Worm (Caenorhabditis elegans) whole organism, mixed stage, embryonic: ENCODE results near the gene ints-11.

Experiments
- M03D4.4 ChIP-seq: sonication (generic microtip); optimal IDR thresholded peaks from 2 replicates; lab custom pipeline; 2017; ENCODE audit warnings: mild to moderate bottlenecking, missing genetic modification characterization, missing compliant biosample characterization
- blmp-1 ChIP-seq: fragments of 150-350 bp; optimal IDR thresholded peaks from 2 replicates; lab custom pipeline; 2014; ENCODE audit warnings: missing biosample characterization, missing genetic modification characterization
- ceh-39 ChIP-seq: fragments of 150-350 bp; optimal IDR thresholded peaks from 2 replicates; lab custom pipeline; 2014; ENCODE audit warnings: missing biosample characterization, missing genetic modification characterization
- ceh-43 ChIP-seq: fragments of 200-800 bp; sonication (Bioruptor generic); optimal IDR thresholded peaks from 2 replicates; lab custom pipeline; 2018; ENCODE audit warnings: mild to moderate bottlenecking, missing genetic modification characterization, moderate library complexity, missing compliant biosample characterization
- ceh-83 ChIP-seq: fragments of 200-800 bp; sonication (Bioruptor generic); optimal IDR thresholded peaks from 2 replicates; lab custom pipeline; 2018; ENCODE audit warnings: mild to moderate bottlenecking, missing genetic modification characterization, missing compliant biosample characterization
- ces-1 ChIP-seq: fragments of 150-350 bp; optimal IDR thresholded peaks from 2 replicates; lab custom pipeline; 2014; ENCODE audit warnings: missing biosample characterization, missing genetic modification reagents, missing genetic modification characterization
- cnd-1 ChIP-seq: fragments of 200-800 bp; sonication (Bioruptor generic); optimal IDR thresholded peaks from 2 replicates; lab custom pipeline; 2018; ENCODE audit warnings: mild to moderate bottlenecking, missing genetic modification characterization, missing compliant biosample characterization
- drap-1 ChIP-seq: fragments of 200-800 bp; sonication (Bioruptor generic); optimal IDR thresholded peaks from 3 replicates; lab custom pipeline; 2018; ENCODE audit warnings: mild to moderate bottlenecking, missing genetic modification characterization, missing compliant biosample characterization
- elt-1 ChIP-seq: sonication (generic microtip); optimal IDR thresholded peaks from 2 replicates; lab custom pipeline; 2017; ENCODE audit warnings: missing genetic modification characterization, mild to moderate bottlenecking, missing compliant biosample characterization, antibody characterized with exemption, moderate library complexity, borderline replicate concordance; ENCODE audit not compliant: insufficient read depth
- elt-3 ChIP-seq: fragments of 150-350 bp; optimal IDR thresholded peaks from 2 replicates; lab custom pipeline; 2014; ENCODE audit warnings: missing biosample characterization, missing genetic modification characterization
- flh-1 ChIP-seq: fragments of 200-800 bp; sonication (Bioruptor generic); optimal IDR thresholded peaks from 2 replicates; lab custom pipeline; 2018; ENCODE audit warnings: mild to moderate bottlenecking, missing genetic modification characterization, moderate library complexity, missing compliant biosample characterization
- ham-2 ChIP-seq: fragments of 200-800 bp; sonication (Bioruptor generic); optimal IDR thresholded peaks from 2 replicates; lab custom pipeline; 2018; ENCODE audit warnings: mild to moderate bottlenecking, missing genetic modification characterization, missing compliant biosample characterization
- hlh-1 ChIP-seq: fragments of 150-350 bp; optimal IDR thresholded peaks from 2 replicates; lab custom pipeline; 2014; ENCODE audit warnings: missing biosample characterization, missing genetic modification reagents, missing genetic modification characterization
- lin-13 ChIP-seq: fragments of 150-350 bp; optimal IDR thresholded peaks from 2 replicates; lab custom pipeline; 2014; ENCODE audit warnings: missing biosample characterization, missing genetic modification characterization
- lin-32 ChIP-seq: fragments of 200-800 bp; sonication (Bioruptor generic); optimal IDR thresholded peaks from 2 replicates; lab custom pipeline; 2018; ENCODE audit warnings: mild to moderate bottlenecking, missing genetic modification characterization, missing compliant biosample characterization
- lsy-2 ChIP-seq: fragments of 150-350 bp; optimal IDR thresholded peaks from 2 replicates; lab custom pipeline; 2014; ENCODE audit warnings: missing biosample characterization, missing genetic modification characterization
- mab-5 ChIP-seq: fragments of 150-350 bp; optimal IDR thresholded peaks from 2 replicates; lab custom pipeline; 2014; ENCODE audit warnings: missing biosample characterization, missing genetic modification characterization
- mep-1 ChIP-seq: fragments of 150-350 bp; optimal IDR thresholded peaks from 2 replicates; lab custom pipeline; 2017; ENCODE audit warnings: missing biosample characterization, missing genetic modification reagents, missing genetic modification characterization, inconsistent platforms
- mls-2 ChIP-seq: sonication (generic microtip); optimal IDR thresholded peaks from 2 replicates; lab custom pipeline; 2016; ENCODE audit warnings: mild to moderate bottlenecking, missing genetic modification characterization, moderate library complexity, missing compliant biosample characterization
- nhr-12 ChIP-seq: fragments of 150-350 bp; optimal IDR thresholded peaks from 2 replicates; lab custom pipeline; 2014; ENCODE audit warnings: missing biosample characterization, missing genetic modification characterization
- nhr-2 ChIP-seq: fragments of 150-350 bp; optimal IDR thresholded peaks from 2 replicates; lab custom pipeline; 2014; ENCODE audit warnings: missing biosample characterization, missing genetic modification characterization
- nhr-237 ChIP-seq: fragments of 150-350 bp; optimal IDR thresholded peaks from 2 replicates; lab custom pipeline; 2014; ENCODE audit warnings: missing biosample characterization, missing genetic modification characterization
- nhr-28 ChIP-seq: fragments of 150-350 bp; optimal IDR thresholded peaks from 2 replicates; lab custom pipeline; 2014; ENCODE audit warnings: missing biosample characterization, missing genetic modification characterization
- nhr-76 ChIP-seq: sonication (generic microtip); optimal IDR thresholded peaks from 2 replicates; lab custom pipeline; 2017; ENCODE audit warnings: missing biosample characterization, missing genetic modification characterization
- pha-4 ChIP-seq: fragments of 150-350 bp; optimal IDR thresholded peaks from 2 replicates; lab custom pipeline; 2018; ENCODE audit warnings: missing biosample characterization, missing genetic modification reagents, missing genetic modification characterization
- snpc-4 ChIP-seq: fragments of 150-350 bp; optimal IDR thresholded peaks from 2 replicates; lab custom pipeline; 2014; ENCODE audit warnings: missing biosample characterization, missing genetic modification characterization
- sptf-1 ChIP-seq: sonication (generic microtip); optimal IDR thresholded peaks from 2 replicates; lab custom pipeline; 2017; ENCODE audit warnings: mild to moderate bottlenecking, missing genetic modification characterization, moderate library complexity, missing compliant biosample characterization
- tbx-8 ChIP-seq: fragments of 200-800 bp; sonication (Bioruptor generic); optimal IDR thresholded peaks from 2 replicates; lab custom pipeline; 2018; ENCODE audit warnings: mild to moderate bottlenecking, missing genetic modification characterization, moderate library complexity, missing compliant biosample characterization
- unc-120 ChIP-seq: sonication (generic microtip); optimal IDR thresholded peaks from 2 replicates; lab custom pipeline; 2017; ENCODE audit warnings: missing genetic modification characterization, missing compliant biosample characterization; ENCODE audit not compliant: poor library complexity, severe bottlenecking
- unc-39 ChIP-seq: fragments of 150-350 bp; optimal IDR thresholded peaks from 2 replicates; lab custom pipeline; 2014; ENCODE audit warnings: missing biosample characterization, missing genetic modification characterization
- unc-62 ChIP-seq: fragments of 150-350 bp; optimal IDR thresholded peaks from 2 replicates; lab custom pipeline; 2014; ENCODE audit warnings: missing biosample characterization, missing genetic modification reagents, missing genetic modification characterization
- zip-8 ChIP-seq: fragments of 150-350 bp; optimal IDR thresholded peaks from 2 replicates; lab custom pipeline; 2014; ENCODE audit warnings: missing biosample characterization, missing genetic modification characterization
- ztf-11 ChIP-seq: fragments of 150-350 bp; optimal IDR thresholded peaks from 2 replicates; lab custom pipeline; 2014; ENCODE audit warnings: missing biosample characterization, missing genetic modification characterization

Gene ints-11

DNA sequence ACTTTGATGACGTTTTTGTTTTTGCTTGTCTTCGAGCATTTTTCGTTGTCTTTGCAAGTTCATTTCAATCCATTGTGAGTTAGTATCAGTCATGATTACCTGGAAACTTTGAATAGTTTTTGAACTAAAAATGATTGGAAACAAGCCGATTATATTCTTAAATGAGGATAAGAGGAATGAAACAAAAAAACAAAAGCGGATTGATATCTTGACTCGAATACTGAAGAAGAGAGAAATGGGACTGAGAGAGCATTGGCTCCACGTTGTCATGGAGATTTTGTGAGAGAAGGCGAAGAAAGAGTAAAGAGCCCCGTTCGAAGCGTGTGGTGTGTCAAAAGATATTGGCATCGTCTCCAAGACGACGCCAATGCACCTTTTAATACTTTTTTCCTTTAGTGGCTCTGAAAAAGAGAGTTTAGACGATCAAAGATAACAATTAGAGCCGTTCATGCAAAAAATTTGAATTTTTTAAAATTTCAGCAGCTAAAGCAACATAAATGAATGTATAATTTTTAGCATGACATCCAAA lies 13.6 kb upstream of the ints-11 start, which contains the start of the genes tub-1 and tmem-138:
Gene tub-1, minus strand, starts transcription at position 101 of the 529 bp plus-strand sequence.
Gene tmem-138, plus strand, starts transcription at position 479 of the 529 bp plus-strand sequence.
- TF ChIP-seq blmp-1 (tag; lab: Kevin White, UChicago) (no peak), zip-8 (tag; lab: Kevin White, UChicago) (no peak), nhr-12 (tag; lab: Kevin White, UChicago) (no peak), snpc-4 (tag; lab: Kevin White, UChicago) (no peak), flh-1 (no peak), hlh-1 (no peak), sptf-1 (tag; lab: Kevin White, UChicago) (no peak), nhr-2 (tag; lab: Kevin White, UChicago) (no peak), lin-13 (tag; lab: Kevin White, UChicago) (no peak), mls-2 (tag; lab: Kevin White, UChicago) (no peak), mep-1 (tag; lab: Kevin White, UChicago) (no peak), unc-39 (tag; lab: Kevin White, UChicago) (no peak)

DNA sequence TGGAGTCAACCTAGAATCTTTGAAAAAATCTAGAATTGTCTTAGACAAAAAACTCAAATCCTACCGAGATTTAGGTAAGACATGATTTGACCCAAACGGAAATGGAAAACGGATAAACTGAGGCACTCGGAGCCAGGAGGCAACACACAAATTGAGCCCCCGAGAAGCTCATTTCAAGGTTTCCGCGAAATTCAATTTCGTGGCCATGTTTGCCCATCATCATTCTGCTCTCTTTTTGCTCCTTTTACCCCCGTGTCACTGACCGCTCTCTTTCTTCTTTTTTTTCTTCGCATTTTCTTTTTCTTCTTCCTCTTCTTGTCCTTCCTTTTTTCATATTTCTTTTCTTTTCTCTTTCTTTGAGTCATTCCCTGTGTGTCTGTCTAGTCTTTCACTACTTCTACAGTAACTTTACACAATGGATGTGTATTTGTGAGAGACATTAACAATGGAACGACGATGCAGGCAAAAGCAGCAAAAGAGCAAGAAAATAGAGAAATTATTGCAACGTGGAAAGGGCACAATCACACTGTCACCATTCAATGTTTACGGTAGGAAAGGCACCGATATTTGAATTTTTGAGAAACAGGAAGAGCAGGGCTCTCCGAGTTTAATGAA lies 9.5 kb upstream of the ints-11 start:
- TF ChIP-seq unc-62 (GFP tag; lab: Kevin White, UChicago) (no peak), ces-1 (GFP tag; lab: Kevin White, UChicago) (peak; percentile 88)

DNA sequence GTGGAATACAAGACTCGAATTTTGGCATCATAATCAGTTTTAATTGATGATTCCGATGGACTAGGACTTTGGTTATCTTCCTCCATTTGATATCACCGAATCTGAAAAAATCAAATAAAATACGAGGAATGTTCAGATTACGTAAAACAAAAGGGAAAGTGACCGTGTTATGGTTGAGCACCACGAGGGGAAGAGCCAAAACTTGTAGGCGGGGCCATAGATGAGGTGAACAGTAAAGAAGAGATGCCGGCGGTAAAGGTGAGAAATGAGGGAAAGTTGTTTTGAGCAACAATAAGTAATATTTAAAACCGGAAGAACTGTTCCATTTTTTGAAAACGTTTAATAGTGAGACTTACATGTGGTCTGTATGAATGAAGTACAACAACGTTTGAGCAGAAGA lies 6.7 kb upstream of the ints-11 start, which contains the start of gene F10B5.3:
Gene F10B5.3, minus strand, starts transcription at position 101 of the 400 bp plus-strand sequence.
- TF ChIP-seq unc-120 (tag; lab: Kevin White, UChicago) (no peak), ham-2 (GFP tag; lab: Kevin White, UChicago) (no peak), tbx-8 (GFP tag; lab: Kevin White, UChicago) (no peak), nhr-12 (tag; lab: Kevin White, UChicago) (no peak), snpc-4 (tag; lab: Kevin White, UChicago) (no peak), mab-5 (tag; lab: Kevin White, UChicago) (no peak)

DNA sequence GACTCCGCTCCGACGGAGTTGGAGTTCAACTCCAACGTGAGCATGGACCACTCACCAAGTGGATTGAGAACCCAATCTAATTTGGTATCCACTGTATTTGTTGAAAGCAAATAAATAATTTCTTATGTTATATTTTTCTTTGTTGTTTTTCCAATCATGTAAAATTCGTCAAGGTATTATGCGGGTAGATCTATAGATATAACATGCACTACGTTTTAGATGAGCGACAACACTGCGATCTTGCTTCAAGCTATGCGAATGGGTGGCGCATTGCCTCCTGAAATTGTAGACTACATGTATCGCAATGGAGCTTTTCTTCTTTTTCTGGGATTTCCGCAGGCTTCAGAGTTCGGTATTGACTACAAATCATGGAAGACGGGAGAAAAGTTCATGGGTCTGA lies 1.3 kb upstream of the ints-11 start, which contains the start of gene F10B5.2:
Gene F10B5.2, plus strand, starts transcription at position 220 of the 400 bp plus-strand sequence.
- no peak for TF ChIP-seq nhr-237
- TF ChIP-seq sptf-1 (tag; lab: Kevin White, UChicago), result no peak
- TF ChIP-seq M03D4.4 (tag; lab: Kevin White, UChicago), result no peak
- TF ChIP-seq ham-2 (GFP tag; lab: Kevin White, UChicago), result no peak
- TF ChIP-seq hlh-1, result no peak
- no peak for TF ChIP-seq lin-32
- TF ChIP-seq ceh-83 (GFP tag; lab: Kevin White, UChicago), result no peak

DNA sequence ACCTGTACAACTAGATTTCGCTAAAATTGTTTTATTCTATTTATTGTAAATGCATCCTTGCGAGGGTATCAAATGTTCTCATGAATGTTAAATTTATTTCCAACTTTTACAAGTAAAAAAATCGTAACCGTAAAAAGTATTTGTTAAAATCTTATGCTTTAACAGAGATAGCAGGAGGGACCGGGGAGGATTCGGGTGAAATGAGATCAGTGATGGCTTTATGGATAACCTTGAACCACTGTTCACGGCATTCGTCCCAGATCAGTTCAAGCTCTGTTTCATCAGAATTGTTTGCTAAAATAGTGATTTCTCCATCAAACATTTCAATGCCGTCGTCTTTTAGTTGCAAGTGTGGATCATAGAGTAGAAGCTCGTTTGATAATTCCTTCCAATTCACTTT lies 2.1 kb downstream of the ints-11 start:
- TF ChIP-seq ceh-43 (GFP tag; lab: Kevin White, UChicago) (no peak), zip-8 (tag; lab: Kevin White, UChicago) (no peak), nhr-12 (tag; lab: Kevin White, UChicago) (no peak)
- TF ChIP-seq, all 35 proteins: peak for 0

DNA sequence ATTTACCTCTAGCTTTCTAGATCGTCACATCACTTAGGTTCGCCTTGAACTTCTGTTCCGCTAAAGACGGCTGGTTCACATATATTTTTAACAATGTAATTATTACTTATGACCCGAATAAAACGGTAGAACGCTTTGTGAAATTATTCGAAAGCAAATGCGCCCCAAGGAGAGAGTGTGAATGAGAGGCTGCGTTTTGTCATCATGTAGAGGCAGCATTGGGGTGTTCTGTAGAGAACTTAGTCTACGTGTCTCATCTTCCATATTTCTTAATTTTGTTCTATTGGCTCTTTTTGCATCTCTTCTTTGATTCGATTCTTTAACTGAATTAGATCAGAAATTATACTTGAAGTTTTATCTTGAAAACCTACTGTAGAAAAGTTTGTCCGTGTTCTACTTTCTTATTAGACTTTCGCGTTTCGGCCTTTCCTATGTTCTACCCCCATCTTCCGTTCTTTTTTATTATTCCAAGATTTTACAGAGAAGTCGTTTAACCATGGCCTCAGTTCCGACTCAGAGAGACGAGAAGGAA lies 5.2 kb downstream of the ints-11 start, which contains the start of gene cdc-48.2:
Gene cdc-48.2, plus strand, starts transcription at position 482 of the 532 bp plus-strand sequence.
- TF ChIP-seq ces-1 (GFP tag; lab: Kevin White, UChicago) (no peak), ceh-83 (GFP tag; lab: Kevin White, UChicago) (peak; percentile 2)

DNA sequence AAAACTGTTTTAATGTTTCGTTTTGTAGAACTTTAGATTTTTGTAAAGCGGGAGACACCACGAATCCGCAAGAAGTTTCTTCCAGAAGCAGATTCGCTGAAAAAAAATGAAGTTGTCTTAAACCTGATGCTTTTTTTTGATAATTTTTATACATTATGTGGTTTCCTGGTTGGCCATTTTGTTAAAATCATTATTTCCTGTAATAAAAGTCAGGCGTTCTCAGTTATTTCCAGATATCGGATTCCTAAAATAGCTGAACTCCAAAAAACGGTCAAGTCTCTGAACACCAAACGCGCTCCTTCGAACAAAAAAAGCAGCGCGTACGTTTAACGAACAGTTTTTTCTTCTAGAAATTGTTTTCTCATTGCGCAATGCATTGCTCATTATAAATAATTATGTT lies 5.9 kb downstream of the ints-11 start:
- peak; percentile 10 for TF ChIP-seq lsy-2 (tag; lab: Kevin White, UChicago)
- TF ChIP-seq unc-62 (GFP tag; lab: Kevin White, UChicago), result no peak
- TF ChIP-seq unc-39 (tag; lab: Kevin White, UChicago), result no peak
- TF ChIP-seq mep-1 (tag; lab: Kevin White, UChicago), result no peak
- TF ChIP-seq mab-5 (tag; lab: Kevin White, UChicago), result no peak
- TF ChIP-seq lin-32, result no peak
- TF ChIP-seq pha-4, result no peak
- TF ChIP-seq M03D4.4 (tag; lab: Kevin White, UChicago), result no peak
- peak; percentile 67 for TF ChIP-seq nhr-237
- no peak for TF ChIP-seq ceh-39
- TF ChIP-seq ham-2 (GFP tag; lab: Kevin White, UChicago), result no peak
- TF ChIP-seq sptf-1 (tag; lab: Kevin White, UChicago), result peak; percentile 64
- TF ChIP-seq tbx-8 (GFP tag; lab: Kevin White, UChicago), result no peak
- TF ChIP-seq cnd-1 (tag; lab: Kevin White, UChicago), result no peak
- TF ChIP-seq ztf-11 (tag; lab: Kevin White, UChicago), result no peak
- no peak for TF ChIP-seq elt-1 (tag; lab: Kevin White, UChicago)
- no peak for TF ChIP-seq hlh-1
- no peak for TF ChIP-seq drap-1 (GFP tag; lab: Kevin White, UChicago)
- no peak for TF ChIP-seq nhr-12 (tag; lab: Kevin White, UChicago)
- no peak for TF ChIP-seq elt-3 (tag; lab: Kevin White, UChicago)
- TF ChIP-seq unc-120 (tag; lab: Kevin White, UChicago), result no peak
- TF ChIP-seq nhr-76 (tag; lab: Kevin White, UChicago), result no peak
- TF ChIP-seq nhr-28 (tag; lab: Kevin White, UChicago), result no peak
- no peak for TF ChIP-seq mls-2 (tag; lab: Kevin White, UChicago)
- peak; percentile 46 for TF ChIP-seq ces-1 (GFP tag; lab: Kevin White, UChicago)
- no peak for TF ChIP-seq nhr-2 (tag; lab: Kevin White, UChicago)
